Worm (Caenorhabditis elegans) whole organism, L1 larva: Measurements from ENCODE around the gene inpp-1.

Experiments used
- aha-1 ChIP-seq: fragments of 150-350 bp; optimal IDR thresholded peaks from 2 replicates; lab custom pipeline; 2014; ENCODE audit warnings: missing biosample characterization, missing genetic modification characterization
- ama-1 ChIP-seq: fragments of 150-350 bp; optimal IDR thresholded peaks from 2 replicates; lab custom pipeline; 2014
- ceh-82 ChIP-seq, 3 experiments: fragments of 150-350 bp in 1 of 3; sonication (generic microtip) in 2 of 3; optimal IDR thresholded peaks; 2 replicates each; lab custom pipeline; 2014 to 2017; ENCODE audit warnings: missing biosample characterization in 3 of 3, missing genetic modification characterization in 3 of 3
- ceh-90 ChIP-seq: sonication (generic microtip); optimal IDR thresholded peaks from 2 replicates; lab custom pipeline; 2016; ENCODE audit warnings: missing genetic modification characterization, missing compliant biosample characterization
- dpl-1 ChIP-seq, 3 experiments: fragments of 150-350 bp in 2 of 3; sonication (generic microtip) in 1 of 3; optimal IDR thresholded peaks; 2 replicates each; lab custom pipeline; 2014 to 2017; ENCODE audit warnings: missing biosample characterization in 3 of 3, missing genetic modification characterization in 3 of 3, missing genetic modification reagents in 3 of 3
- egl-27 ChIP-seq, 2 experiments: fragments of 150-350 bp in 1 of 2; sonication (generic microtip); optimal IDR thresholded peaks; 3 replicates each; lab custom pipeline; 2017 to 2018; ENCODE audit warnings: missing biosample characterization in 2 of 2, missing genetic modification characterization in 2 of 2, missing genetic modification reagents in 2 of 2
- elt-3 ChIP-seq, 6 experiments: fragments of 150-350 bp in 1 of 6; sonication (generic microtip); optimal IDR thresholded peaks; 2 replicates each; lab custom pipeline; 2017 to 2018; ENCODE audit warnings: missing biosample characterization in 6 of 6, missing genetic modification characterization in 6 of 6, inconsistent platforms in 1 of 6
- fkh-10 ChIP-seq: sonication (generic microtip); optimal IDR thresholded peaks from 2 replicates; lab custom pipeline; 2017; ENCODE audit warnings: missing biosample characterization, missing genetic modification reagents, missing genetic modification characterization
- lsy-2 ChIP-seq, 2 experiments: fragments of 150-350 bp; optimal IDR thresholded peaks; 2 replicates each; lab custom pipeline; 2014; ENCODE audit warnings: missing biosample characterization in 2 of 2, missing genetic modification characterization in 2 of 2
- nhr-12 ChIP-seq: sonication (generic microtip); optimal IDR thresholded peaks from 2 replicates; lab custom pipeline; 2017; ENCODE audit warnings: missing biosample characterization, missing genetic modification characterization
- unc-62 ChIP-seq: fragments of 150-350 bp; optimal IDR thresholded peaks from 2 replicates; lab custom pipeline; 2014; ENCODE audit warnings: missing biosample characterization, missing genetic modification reagents, missing genetic modification characterization
- ztf-11 ChIP-seq, 2 experiments: sonication (generic microtip); optimal IDR thresholded peaks; 2 replicates each; lab custom pipeline; 2016 to 2017; ENCODE audit warnings: missing genetic modification characterization in 2 of 2, missing biosample characterization in 1 of 2, missing compliant biosample characterization in 1 of 2

- TF ChIP-seq dpl-1 (GFP tag; optimal IDR thresholded peaks at IDR 0.05; lab: Kevin White, UChicago) = no peak
- no peak for TF ChIP-seq egl-27 (tag; optimal IDR thresholded peaks at IDR 0.05; lab: Kevin White, UChicago)
- no peak for TF ChIP-seq unc-62 (GFP tag; lab: Kevin White, UChicago)
- no peak for TF ChIP-seq lsy-2 (tag; optimal IDR thresholded peaks at IDR 0.05; lab: Kevin White, UChicago)
- no peak for TF ChIP-seq fkh-10 (GFP tag; lab: Kevin White, UChicago)
- TF ChIP-seq ceh-90 (tag; lab: Kevin White, UChicago) = no peak
- TF ChIP-seq aha-1 (tag; lab: Kevin White, UChicago) = no peak
- TF ChIP-seq elt-3 (tag; optimal IDR thresholded peaks at IDR 0.05; lab: Kevin White, UChicago) = no peak
- TF ChIP-seq ztf-11 (tag; optimal IDR thresholded peaks at IDR 0.05; lab: Kevin White, UChicago) = no peak
- no peak for TF ChIP-seq ceh-82 (tag; optimal IDR thresholded peaks at IDR 0.05; lab: Kevin White, UChicago)
- no peak for TF ChIP-seq ama-1 (lab: Kevin White, UChicago)
- TF ChIP-seq nhr-12 = no peak
Observed at ce11 chrIV:10795678-10796077, 22.0 kb upstream of the inpp-1 start.
